Fruit fly (Drosophila melanogaster) S2 (cell line): ENCODE results near the gene CG42813.

Source experiments
- CG8478 ChIP-seq: fragments of >200 bp; optimal IDR thresholded peaks from 2 replicates; lab custom pipeline; 2018
- CTCF ChIP-seq, 2 experiments: fragments of >200 bp; optimal IDR thresholded peaks; 2 replicates each; lab custom pipeline; 2018

DNA sequence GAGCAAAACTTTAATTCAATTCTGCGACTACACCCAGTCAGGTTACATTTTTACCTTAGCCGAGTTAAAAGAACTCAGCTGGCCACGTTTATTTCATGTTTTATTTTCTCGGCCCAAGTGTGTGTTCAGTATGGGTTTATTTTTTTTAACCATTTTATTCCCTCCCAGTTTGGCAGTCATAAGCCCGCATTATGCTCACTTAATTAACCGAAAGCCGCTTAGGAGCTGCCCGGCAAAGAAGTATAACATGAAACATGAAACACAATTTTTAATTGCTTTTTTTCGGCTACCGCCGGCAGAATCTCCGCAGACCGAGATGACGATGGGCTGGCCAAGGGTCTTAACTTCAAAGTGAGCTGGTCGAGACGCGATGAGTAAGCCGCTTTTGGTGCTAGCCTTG, 41.5 kb downstream of the CG42813 start:
- no peak for TF ChIP-seq CG8478 (lab: Kevin White, UChicago)
- no peak for TF ChIP-seq CTCF (optimal IDR thresholded peaks at IDR 0.05; lab: Kevin White, UChicago)
